Worm (Caenorhabditis elegans): ENCODE data around the gene nhr-173.

ce11 chrX:6613537-6613936 lies 41.8 kb upstream of the nhr-173 start:
- no peak for TF ChIP-seq ama-1 (optimal IDR thresholded peaks at IDR 0.05)
- no peak for TF ChIP-seq fos-1 (tag; optimal IDR thresholded peaks at IDR 0.05)
- no peak for TF ChIP-seq mdl-1 (tag; optimal IDR thresholded peaks at IDR 0.05)
- no peak for TF ChIP-seq ceh-82 (tag; optimal IDR thresholded peaks at IDR 0.05)
- TF ChIP-seq blmp-1 (tag; optimal IDR thresholded peaks at IDR 0.05; ENCODE audit: insufficient read depth) = no peak
- TF ChIP-seq mbf-1 (tag; optimal IDR thresholded peaks at IDR 0.05) = no peak
- TF ChIP-seq gmeb-1 (tag; optimal IDR thresholded peaks at IDR 0.05) = no peak
